Worm (Caenorhabditis elegans) whole organism, L1 larva: ENCODE measurements around the gene Y66D12A.3.

Experiments
- fos-1 ChIP-seq: fragments of 150-350 bp; optimal IDR thresholded peaks from 2 replicates; lab custom pipeline; 2014; ENCODE audit warnings: missing biosample characterization, missing genetic modification characterization
- nhr-237 ChIP-seq: fragments of 150-350 bp; optimal IDR thresholded peaks from 2 replicates; lab custom pipeline; 2014; ENCODE audit warnings: missing biosample characterization, missing genetic modification characterization
- sox-4 ChIP-seq: sonication (generic microtip); optimal IDR thresholded peaks from 2 replicates; lab custom pipeline; 2016; ENCODE audit warnings: missing genetic modification characterization, missing compliant biosample characterization
- xbp-1 ChIP-seq: sonication (generic microtip); optimal IDR thresholded peaks from 2 replicates; lab custom pipeline; 2016; ENCODE audit warnings: missing genetic modification characterization, missing compliant biosample characterization
- ztf-4 ChIP-seq: fragments of 150-350 bp; optimal IDR thresholded peaks from 2 replicates; lab custom pipeline; 2014; ENCODE audit warnings: missing biosample characterization, missing genetic modification characterization

- TF ChIP-seq xbp-1 (no peak), ztf-4 (no peak), fos-1 (tag; lab: Kevin White, UChicago) (no peak), nhr-237 (no peak), sox-4 (tag; lab: Kevin White, UChicago) (no peak)
Observed at ce11 chrIII:11581372-11581771, 7.6 kb upstream of the Y66D12A.3 start, which contains the start of the genes Y66D12A.6 and ceh-92.
